Worm (Caenorhabditis elegans) whole organism, L1 larva: ENCODE data around the gene ppm-1.A.

Source experiments
- C34B4.2 ChIP-seq: sonication (generic microtip); optimal IDR thresholded peaks from 2 replicates; lab custom pipeline; 2017; ENCODE audit warnings: mild to moderate bottlenecking, missing genetic modification characterization, missing compliant biosample characterization
- F16B12.6 ChIP-seq: fragments of 150-350 bp; optimal IDR thresholded peaks from 2 replicates; lab custom pipeline; 2014; ENCODE audit warnings: missing biosample characterization, missing genetic modification characterization
- aha-1 ChIP-seq: fragments of 150-350 bp; optimal IDR thresholded peaks from 2 replicates; lab custom pipeline; 2014; ENCODE audit warnings: missing biosample characterization, missing genetic modification characterization
- aly-2 ChIP-seq: fragments of 150-350 bp; optimal IDR thresholded peaks from 2 replicates; lab custom pipeline; 2014; ENCODE audit warnings: missing biosample characterization, missing genetic modification characterization
- blmp-1 ChIP-seq: fragments of 150-350 bp; optimal IDR thresholded peaks from 2 replicates; lab custom pipeline; 2014; ENCODE audit warnings: missing biosample characterization, missing genetic modification characterization
- ceh-63 ChIP-seq: fragments of 200-800 bp; sonication (Bioruptor generic); optimal IDR thresholded peaks from 2 replicates; lab custom pipeline; 2018; ENCODE audit warnings: mild to moderate bottlenecking, missing genetic modification characterization, missing compliant biosample characterization
- ceh-88 ChIP-seq: fragments of 200-800 bp; sonication (Bioruptor generic); IDR thresholded peaks from 2 replicates; pipeline ENCODE4 v1.3.6; 2022; ENCODE audit warnings: missing genetic modification characterization, missing compliant biosample characterization
- ces-1 ChIP-seq: fragments of 150-350 bp; optimal IDR thresholded peaks from 2 replicates; lab custom pipeline; 2014; ENCODE audit warnings: missing biosample characterization, missing genetic modification reagents, missing genetic modification characterization
- dpl-1 ChIP-seq, 3 experiments: fragments of 150-350 bp in 2 of 3; sonication (generic microtip) in 1 of 3; optimal IDR thresholded peaks; 2 replicates each; lab custom pipeline; 2014 to 2017; ENCODE audit warnings: missing biosample characterization in 3 of 3, missing genetic modification characterization in 3 of 3, missing genetic modification reagents in 3 of 3
- efl-1 ChIP-seq, 4 experiments: fragments of 150-350 bp; optimal IDR thresholded peaks in 3 of 4; peaks in 1 of 4; 1 replicate in 1 of 4; 2 replicates in 3 of 4; lab custom pipeline; 2014; ENCODE audit warnings: missing biosample characterization in 2 of 4, missing genetic modification characterization in 2 of 4, missing genetic modification reagents in 2 of 4
- efl-3 ChIP-seq: fragments of 200-800 bp; sonication (Bioruptor generic); optimal IDR thresholded peaks from 2 replicates; lab custom pipeline; 2018; ENCODE audit warnings: mild to moderate bottlenecking, missing genetic modification characterization, missing compliant biosample characterization
- elt-3 ChIP-seq, 6 experiments: fragments of 150-350 bp in 1 of 6; sonication (generic microtip); optimal IDR thresholded peaks; 2 replicates each; lab custom pipeline; 2017 to 2018; ENCODE audit warnings: missing biosample characterization in 6 of 6, missing genetic modification characterization in 6 of 6, inconsistent platforms in 1 of 6
- ets-5 ChIP-seq: fragments of 200-800 bp; sonication (Bioruptor generic); IDR thresholded peaks from 2 replicates; pipeline ENCODE4 v1.3.6; 2022; ENCODE audit warnings: missing genetic modification characterization, missing compliant biosample characterization
- fkh-8 ChIP-seq: sonication (generic microtip); optimal IDR thresholded peaks from 2 replicates; lab custom pipeline; 2016; ENCODE audit warnings: mild to moderate bottlenecking, missing genetic modification characterization, missing compliant biosample characterization
- fos-1 ChIP-seq: fragments of 150-350 bp; optimal IDR thresholded peaks from 2 replicates; lab custom pipeline; 2014; ENCODE audit warnings: missing biosample characterization, missing genetic modification characterization
- hlh-17 ChIP-seq: fragments of 200-800 bp; sonication (Bioruptor generic); optimal IDR thresholded peaks from 2 replicates; lab custom pipeline; 2018; ENCODE audit warnings: missing genetic modification characterization, mild to moderate bottlenecking, missing compliant biosample characterization, moderate library complexity, borderline replicate concordance
- hlh-4 ChIP-seq: sonication (generic microtip); optimal IDR thresholded peaks from 2 replicates; lab custom pipeline; 2016; ENCODE audit warnings: mild to moderate bottlenecking, missing genetic modification characterization, missing compliant biosample characterization
- hpl-2 ChIP-seq: fragments of 150-350 bp; optimal IDR thresholded peaks from 2 replicates; lab custom pipeline; 2014; ENCODE audit warnings: missing biosample characterization, missing genetic modification reagents, missing genetic modification characterization
- isw-1 ChIP-seq: fragments of 200-800 bp; sonication (Bioruptor generic); IDR thresholded peaks from 2 replicates; pipeline ENCODE4 v1.3.6; 2022; ENCODE audit warnings: missing genetic modification characterization, missing compliant biosample characterization
- jun-1 ChIP-seq: fragments of 150-350 bp; optimal IDR thresholded peaks from 2 replicates; lab custom pipeline; 2014; ENCODE audit warnings: missing biosample characterization, missing genetic modification reagents, missing genetic modification characterization
- lin-13 ChIP-seq: fragments of 150-350 bp; optimal IDR thresholded peaks from 2 replicates; lab custom pipeline; 2014; ENCODE audit warnings: missing biosample characterization, missing genetic modification reagents, missing genetic modification characterization
- lin-35 ChIP-seq, 2 experiments: fragments of 150-350 bp; optimal IDR thresholded peaks; 2 replicates each; lab custom pipeline; 2014; ENCODE audit warnings: missing biosample characterization in 2 of 2, missing genetic modification characterization in 2 of 2, missing genetic modification reagents in 2 of 2
- lin-39 ChIP-seq: fragments of 150-350 bp; optimal IDR thresholded peaks from 2 replicates; lab custom pipeline; 2014; ENCODE audit warnings: missing biosample characterization, missing genetic modification reagents, missing genetic modification characterization
- lir-3 ChIP-seq: sonication (generic microtip); optimal IDR thresholded peaks from 2 replicates; lab custom pipeline; 2016; ENCODE audit warnings: mild to moderate bottlenecking, missing genetic modification characterization, moderate library complexity, missing compliant biosample characterization; ENCODE audit not compliant: poor library complexity
- lsy-2 ChIP-seq, 2 experiments: fragments of 150-350 bp; optimal IDR thresholded peaks; 2 replicates each; lab custom pipeline; 2014; ENCODE audit warnings: missing biosample characterization in 2 of 2, missing genetic modification characterization in 2 of 2
- mab-9 ChIP-seq: fragments of 200-800 bp; sonication (Bioruptor generic); IDR thresholded peaks from 2 replicates; pipeline ENCODE4 v1.3.6; 2022; ENCODE audit warnings: missing genetic modification reagents, missing genetic modification characterization, missing compliant biosample characterization
- mdl-1 ChIP-seq, 2 experiments: fragments of 150-350 bp; optimal IDR thresholded peaks; 2 replicates each; lab custom pipeline; 2014 to 2017; ENCODE audit warnings: missing biosample characterization in 2 of 2, missing genetic modification characterization in 2 of 2, inconsistent platforms in 1 of 2
- mef-2 ChIP-seq: fragments of 150-350 bp; optimal IDR thresholded peaks from 2 replicates; lab custom pipeline; 2014; ENCODE audit warnings: missing biosample characterization, missing genetic modification characterization
- mep-1 ChIP-seq: fragments of 150-350 bp; optimal IDR thresholded peaks from 2 replicates; lab custom pipeline; 2014; ENCODE audit warnings: missing biosample characterization, missing genetic modification characterization
- nhr-11 ChIP-seq: fragments of 150-350 bp; optimal IDR thresholded peaks from 2 replicates; lab custom pipeline; 2014; ENCODE audit warnings: missing biosample characterization, missing genetic modification characterization
- nhr-19 ChIP-seq: fragments of 200-800 bp; sonication (Bioruptor generic); conservative IDR thresholded peaks from 2 replicates; pipeline ENCODE4 v1.3.6; 2022; ENCODE audit warnings: missing genetic modification characterization, missing compliant biosample characterization
- nhr-20 ChIP-seq: sonication (generic microtip); optimal IDR thresholded peaks from 2 replicates; lab custom pipeline; 2016; ENCODE audit warnings: mild to moderate bottlenecking, missing genetic modification characterization, missing compliant biosample characterization
- nhr-237 ChIP-seq: fragments of 150-350 bp; optimal IDR thresholded peaks from 2 replicates; lab custom pipeline; 2014; ENCODE audit warnings: missing biosample characterization, missing genetic modification characterization
- nhr-28 ChIP-seq: fragments of 150-350 bp; optimal IDR thresholded peaks from 2 replicates; lab custom pipeline; 2014; ENCODE audit warnings: missing biosample characterization, missing genetic modification characterization
- nhr-47 ChIP-seq: sonication (generic microtip); optimal IDR thresholded peaks from 2 replicates; lab custom pipeline; 2016; ENCODE audit warnings: mild to moderate bottlenecking, missing genetic modification characterization, moderate library complexity, missing compliant biosample characterization
- nhr-71 ChIP-seq: sonication (generic microtip); optimal IDR thresholded peaks from 2 replicates; lab custom pipeline; 2016; ENCODE audit warnings: mild to moderate bottlenecking, missing genetic modification characterization, moderate library complexity, missing compliant biosample characterization
- nhr-76 ChIP-seq: sonication (generic microtip); optimal IDR thresholded peaks from 2 replicates; lab custom pipeline; 2017; ENCODE audit warnings: missing biosample characterization, missing genetic modification characterization
- nhr-90 ChIP-seq: sonication (generic microtip); optimal IDR thresholded peaks from 2 replicates; lab custom pipeline; 2016; ENCODE audit warnings: mild to moderate bottlenecking, missing genetic modification characterization, missing compliant biosample characterization; ENCODE audit not compliant: poor library complexity
- pag-3 ChIP-seq: sonication (generic microtip); optimal IDR thresholded peaks from 2 replicates; lab custom pipeline; 2017; ENCODE audit warnings: missing genetic modification characterization, mild to moderate bottlenecking, missing compliant biosample characterization, antibody characterized with exemption, borderline replicate concordance; ENCODE audit not compliant: insufficient read depth
- pax-3 ChIP-seq: fragments of 200-800 bp; sonication (Bioruptor generic); optimal IDR thresholded peaks from 2 replicates; lab custom pipeline; 2018; ENCODE audit warnings: mild to moderate bottlenecking, missing genetic modification characterization, moderate library complexity, missing compliant biosample characterization
- rnt-1 ChIP-seq: sonication (generic microtip); optimal IDR thresholded peaks from 2 replicates; lab custom pipeline; 2016; ENCODE audit warnings: mild to moderate bottlenecking, missing genetic modification characterization, moderate library complexity, missing compliant biosample characterization
- skn-1 ChIP-seq: fragments of 150-350 bp; optimal IDR thresholded peaks from 2 replicates; lab custom pipeline; 2014; ENCODE audit warnings: missing biosample characterization, missing genetic modification characterization
- swsn-7 ChIP-seq: sonication (generic microtip); optimal IDR thresholded peaks from 2 replicates; lab custom pipeline; 2016; ENCODE audit warnings: missing genetic modification characterization, missing compliant biosample characterization
- unc-130 ChIP-seq: fragments of 150-350 bp; optimal IDR thresholded peaks from 2 replicates; lab custom pipeline; 2017; ENCODE audit warnings: missing biosample characterization, missing genetic modification characterization, inconsistent platforms
- unc-30 ChIP-seq: sonication (generic microtip); optimal IDR thresholded peaks from 2 replicates; lab custom pipeline; 2017; ENCODE audit warnings: missing biosample characterization, missing genetic modification characterization
- unc-86 ChIP-seq: sonication (generic microtip); optimal IDR thresholded peaks from 2 replicates; lab custom pipeline; 2016; ENCODE audit warnings: missing genetic modification characterization, missing compliant biosample characterization
- xbp-1 ChIP-seq: sonication (generic microtip); optimal IDR thresholded peaks from 2 replicates; lab custom pipeline; 2016; ENCODE audit warnings: missing genetic modification characterization, missing compliant biosample characterization
- zag-1 ChIP-seq: fragments of 150-350 bp; optimal IDR thresholded peaks from 2 replicates; lab custom pipeline; 2014; ENCODE audit warnings: missing biosample characterization, missing genetic modification characterization
- ztf-4 ChIP-seq: fragments of 150-350 bp; optimal IDR thresholded peaks from 2 replicates; lab custom pipeline; 2014; ENCODE audit warnings: missing biosample characterization, missing genetic modification characterization

Gene ppm-1.A

ce11 chrV:10536808-10537207 is 620 bp upstream of the ppm-1.A start (continued):
- TF ChIP-seq efl-1 (optimal IDR thresholded peaks at IDR 0.05; lab: Kevin White, UChicago), result peak; percentile 82 to 98
- TF ChIP-seq efl-1 (GFP tag; optimal IDR thresholded peaks at IDR 0.05 in 1 of 2; lab: Kevin White, UChicago), result peak; percentile 96 to 100
- peak; percentile 34 to 94 for TF ChIP-seq mdl-1 (tag; optimal IDR thresholded peaks at IDR 0.05; lab: Kevin White, UChicago)
- TF ChIP-seq F16B12.6, result peak; percentile 57
- TF ChIP-seq mep-1 (tag; lab: Kevin White, UChicago), result peak; percentile 99
- peak; percentile 81 for TF ChIP-seq lin-39 (tag; lab: Kevin White, UChicago)
- peak; percentile 89 for TF ChIP-seq unc-86
- peak; percentile 44 for TF ChIP-seq aha-1 (tag; lab: Kevin White, UChicago)
- TF ChIP-seq mef-2 (tag; lab: Kevin White, UChicago), result peak; percentile 72
- peak; percentile 63 for TF ChIP-seq ztf-4 (tag; lab: Kevin White, UChicago)
- TF ChIP-seq nhr-19 (GFP tag; lab: Robert Waterston, UW), result peak; percentile 94
- peak; percentile 43 for TF ChIP-seq ces-1 (GFP tag; lab: Kevin White, UChicago)
- no peak for TF ChIP-seq hlh-17
- TF ChIP-seq fos-1 (tag; lab: Kevin White, UChicago), result peak; percentile 92
- peak; percentile 94 for TF ChIP-seq xbp-1 (tag; lab: Kevin White, UChicago)
- TF ChIP-seq aly-2 (tag; lab: Kevin White, UChicago), result peak; percentile 89
- peak; percentile 95 for TF ChIP-seq nhr-20 (tag; lab: Kevin White, UChicago)
- TF ChIP-seq ceh-88, result peak; percentile 84
- TF ChIP-seq hpl-2 (GFP tag; lab: Kevin White, UChicago), result no peak
- peak; percentile 92 for TF ChIP-seq blmp-1 (tag; lab: Kevin White, UChicago)
- no peak for TF ChIP-seq hlh-4 (tag; lab: Kevin White, UChicago)
- peak in 3 of 6 experiments; percentile 78 to 84 (median 78) for TF ChIP-seq elt-3 (tag; optimal IDR thresholded peaks at IDR 0.05; lab: Kevin White, UChicago)
- peak; percentile 93 to 95 for TF ChIP-seq lsy-2 (tag; optimal IDR thresholded peaks at IDR 0.05; lab: Kevin White, UChicago)
- peak; percentile 74 for TF ChIP-seq nhr-11 (tag; lab: Kevin White, UChicago)
- TF ChIP-seq mab-9 (GFP tag; lab: Robert Waterston, UW), result peak; percentile 83
- peak; percentile 96 for TF ChIP-seq nhr-71 (tag; lab: Kevin White, UChicago)
- no peak for TF ChIP-seq efl-3
- TF ChIP-seq dpl-1 (GFP tag; optimal IDR thresholded peaks at IDR 0.05; lab: Kevin White, UChicago), result peak; percentile 96 to 97 (median 97)
- TF ChIP-seq C34B4.2, result no peak
- TF ChIP-seq nhr-90 (tag; lab: Kevin White, UChicago), result peak; percentile 93
- TF ChIP-seq ceh-63 (GFP tag; lab: Kevin White, UChicago), result no peak
- peak; percentile 97 to 98 for TF ChIP-seq lin-35 (GFP tag; optimal IDR thresholded peaks at IDR 0.05; lab: Kevin White, UChicago)
- peak; percentile 96 for TF ChIP-seq rnt-1 (tag; lab: Kevin White, UChicago)
- TF ChIP-seq lir-3 (tag; lab: Kevin White, UChicago), result peak; percentile 86
- no peak for TF ChIP-seq ets-5
- no peak for TF ChIP-seq zag-1
- peak; percentile 79 for TF ChIP-seq pax-3 (tag; lab: Kevin White, UChicago)
- peak; percentile 76 for TF ChIP-seq nhr-237
- TF ChIP-seq unc-130 (tag; lab: Kevin White, UChicago), result peak; percentile 84
- no peak for TF ChIP-seq pag-3 (tag; lab: Kevin White, UChicago)
- no peak for TF ChIP-seq nhr-28
- peak; percentile 96 for TF ChIP-seq nhr-47
- peak; percentile 88 for TF ChIP-seq isw-1 (GFP tag; lab: Robert Waterston, UW)
- TF ChIP-seq nhr-76 (tag; lab: Kevin White, UChicago), result no peak
- TF ChIP-seq unc-30 (tag; lab: Kevin White, UChicago), result no peak
- TF ChIP-seq skn-1, result peak; percentile 85
- TF ChIP-seq swsn-7 (tag; lab: Kevin White, UChicago), result peak; percentile 94
- peak; percentile 91 for TF ChIP-seq fkh-8
- peak; percentile 83 for TF ChIP-seq jun-1
- TF ChIP-seq lin-13 (GFP tag; lab: Kevin White, UChicago), result peak; percentile 80
